Worm (Caenorhabditis elegans) whole organism, L2 larva: ENCODE results near the gene nhr-51.

Source experiments
- ZK546.5 ChIP-seq: sonication (generic microtip); optimal IDR thresholded peaks from 2 replicates; lab custom pipeline; 2017; ENCODE audit warnings: missing biosample characterization, missing genetic modification characterization
- alr-1 ChIP-seq: fragments of 150-350 bp; optimal IDR thresholded peaks from 2 replicates; lab custom pipeline; 2014; ENCODE audit warnings: missing biosample characterization, missing genetic modification characterization
- aly-2 ChIP-seq: fragments of 150-350 bp; optimal IDR thresholded peaks from 2 replicates; lab custom pipeline; 2014; ENCODE audit warnings: missing biosample characterization, missing genetic modification characterization
- ama-1 ChIP-seq: fragments of 150-350 bp; optimal IDR thresholded peaks from 2 replicates; lab custom pipeline; 2018; ENCODE audit warnings: inconsistent platforms
- egl-27 ChIP-seq: sonication (generic microtip); optimal IDR thresholded peaks from 3 replicates; lab custom pipeline; 2017; ENCODE audit warnings: missing biosample characterization, missing genetic modification reagents, missing genetic modification characterization
- fos-1 ChIP-seq: fragments of 150-350 bp; optimal IDR thresholded peaks from 2 replicates; lab custom pipeline; 2014; ENCODE audit warnings: missing biosample characterization, missing genetic modification characterization
- mdl-1 ChIP-seq, 2 experiments: fragments of 150-350 bp in 1 of 2; sonication (generic microtip) in 1 of 2; optimal IDR thresholded peaks; 2 replicates each; lab custom pipeline; 2017; ENCODE audit warnings: missing biosample characterization in 2 of 2, missing genetic modification characterization in 2 of 2
- nhr-10 ChIP-seq: sonication (generic microtip); optimal IDR thresholded peaks from 2 replicates; lab custom pipeline; 2017; ENCODE audit warnings: missing biosample characterization, missing genetic modification characterization
- nhr-11 ChIP-seq: fragments of 150-350 bp; optimal IDR thresholded peaks from 2 replicates; lab custom pipeline; 2014; ENCODE audit warnings: missing biosample characterization, missing genetic modification characterization
- nhr-23 ChIP-seq: fragments of 150-350 bp; optimal IDR thresholded peaks from 2 replicates; lab custom pipeline; 2014; ENCODE audit warnings: missing biosample characterization, missing genetic modification reagents, missing genetic modification characterization
- nhr-6 ChIP-seq: fragments of 150-350 bp; optimal IDR thresholded peaks from 2 replicates; lab custom pipeline; 2014; ENCODE audit warnings: missing biosample characterization, missing genetic modification characterization
- skn-1 ChIP-seq: sonication (generic microtip); optimal IDR thresholded peaks from 2 replicates; lab custom pipeline; 2017; ENCODE audit warnings: missing biosample characterization, missing genetic modification characterization
- unc-39 ChIP-seq: fragments of 150-350 bp; optimal IDR thresholded peaks from 2 replicates; lab custom pipeline; 2014; ENCODE audit warnings: missing biosample characterization, missing genetic modification characterization

- no peak for TF ChIP-seq skn-1 (tag; lab: Kevin White, UChicago)
- no peak for TF ChIP-seq aly-2
- TF ChIP-seq egl-27 (tag; lab: Kevin White, UChicago), result no peak
- TF ChIP-seq ZK546.5 (tag; lab: Kevin White, UChicago), result no peak
- no peak for TF ChIP-seq mdl-1 (tag; optimal IDR thresholded peaks at IDR 0.05; lab: Kevin White, UChicago)
- no peak for TF ChIP-seq nhr-6 (tag; lab: Kevin White, UChicago)
- no peak for TF ChIP-seq alr-1 (tag; lab: Kevin White, UChicago)
- no peak for TF ChIP-seq fos-1 (tag; lab: Kevin White, UChicago)
- TF ChIP-seq ama-1, result no peak
- TF ChIP-seq nhr-11 (tag; lab: Kevin White, UChicago), result no peak
- TF ChIP-seq nhr-23 (tag; lab: Kevin White, UChicago), result no peak
- no peak for TF ChIP-seq nhr-10 (tag; lab: Kevin White, UChicago)
- TF ChIP-seq unc-39 (tag; lab: Kevin White, UChicago), result no peak
Measured at ce11 chrV:15674899-15675298, 1.1 kb downstream of the nhr-51 start.
